Worm (Caenorhabditis elegans): ENCODE data around the gene ceph-41.

DNA sequence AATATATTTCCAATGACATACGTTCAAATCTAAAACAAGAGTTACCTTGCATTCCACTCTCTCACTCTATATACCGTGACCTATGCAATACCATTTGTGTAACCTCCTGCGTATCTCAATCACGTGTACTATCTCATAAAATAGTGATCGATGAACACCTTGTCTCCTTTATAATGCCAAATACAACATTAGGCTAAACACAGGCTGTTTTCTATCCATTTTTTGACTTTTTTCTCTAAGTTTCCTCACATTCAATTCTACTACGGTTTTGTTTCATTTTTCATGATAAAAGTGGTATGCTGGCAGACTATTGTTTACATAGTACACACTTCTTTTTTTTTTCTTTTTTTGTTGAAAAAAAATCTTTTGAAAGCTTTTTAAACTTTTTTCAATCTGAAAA lies 19.3 kb downstream of the ceph-41 start:
- TF ChIP-seq C34B4.2 (tag; optimal IDR thresholded peaks at IDR 0.05) (no peak), fos-1 (tag; optimal IDR thresholded peaks at IDR 0.05) (no peak), nhr-237 (tag; optimal IDR thresholded peaks at IDR 0.05) (no peak), efl-1 (optimal IDR thresholded peaks at IDR 0.05) (peak in 1 of 2 experiments; percentile 33), efl-1 (GFP tag; optimal IDR thresholded peaks at IDR 0.05 in 1 of 2) (no peak), unc-62 (GFP tag; optimal IDR thresholded peaks at IDR 0.05) (no peak), sox-4 (tag; optimal IDR thresholded peaks at IDR 0.05) (no peak), dpl-1 (GFP tag; optimal IDR thresholded peaks at IDR 0.05) (peak in 1 of 3 experiments; percentile 29), grh-1 (GFP tag; IDR thresholded peaks at IDR 0.05) (no peak), mep-1 (tag; optimal IDR thresholded peaks at IDR 0.05) (peak; percentile 34), lin-35 (GFP tag; optimal IDR thresholded peaks at IDR 0.05) (peak in 1 of 2 experiments; percentile 74)

Data from whole organism, L1 larva.